ENCODE assay signal across 1 fruit fly cellular context in the genomic region with DNA sequence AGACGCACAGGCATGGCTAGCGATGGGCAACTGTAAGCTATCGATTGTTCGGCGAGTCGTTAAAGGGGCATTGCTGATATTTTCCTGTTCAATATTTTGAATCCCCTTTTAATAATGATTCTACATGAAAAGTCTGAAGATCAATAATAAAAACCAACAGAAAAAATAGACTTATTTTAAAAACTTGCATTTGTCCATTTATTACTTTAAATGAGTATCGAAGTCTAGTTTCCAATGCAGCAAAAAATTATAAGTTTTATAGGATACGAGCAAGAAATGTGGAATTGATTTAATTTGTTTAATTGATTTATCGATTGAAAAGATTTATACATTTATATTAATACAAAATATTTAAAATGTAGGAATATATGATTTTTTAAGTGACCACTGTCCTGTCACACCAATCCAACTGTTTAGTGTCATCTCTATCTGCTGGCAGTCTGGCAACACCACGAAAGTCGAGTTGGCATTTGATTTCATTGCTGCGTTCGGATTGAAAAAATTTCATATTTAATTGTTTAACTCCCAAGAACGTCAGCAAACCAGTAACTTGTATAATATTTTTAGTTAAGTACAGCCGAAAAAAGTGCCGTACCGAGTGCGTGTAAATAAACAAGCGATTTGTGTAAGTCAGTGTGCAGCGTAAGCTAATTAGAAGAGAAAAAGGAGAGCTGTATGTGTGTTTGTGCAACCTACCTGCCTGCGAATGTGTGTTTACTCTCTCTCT.
TF ChIP-seq lines count a peak whose summit lies in the region.

CG1824 (minus strand) TSS at position 15 of the 727 bp plus-strand sequence.
Sec16 (plus strand) TSS at position 438 of the 727 bp plus-strand sequence.

TF ChIP-seq in whole organism, embryonic, 481 proteins besides CTCF, POLR2A, EP300 and RAD21 (continued from another document and continues in another):
- TF ChIP-seq psq (GFP tag; optimal IDR thresholded peaks at IDR 0.05; lab: Kevin White, UChicago) (no peak), CG12299 (tag; optimal IDR thresholded peaks at IDR 0.05; lab: Kevin White, UChicago) (no peak), Stat92E (GFP tag; optimal IDR thresholded peaks at IDR 0.05; lab: Kevin White, UChicago) (no peak), Fer3 (tag; optimal IDR thresholded peaks at IDR 0.05; lab: Kevin White, UChicago) (peak; percentile 16), pho (GFP tag; optimal IDR thresholded peaks at IDR 0.05; lab: Kevin White, UChicago) (no peak), CG42726 (GFP tag; IDR thresholded peaks at IDR 0.05; lab: Robert Waterston, UW; ENCODE audit: partially characterized antibody) (no peak), caup (GFP tag; optimal IDR thresholded peaks at IDR 0.05; lab: Kevin White, UChicago; ENCODE audit: severe bottlenecking) (no peak), br (optimal IDR thresholded peaks at IDR 0.05; lab: Kevin White, UChicago) (no peak), CG6654 (GFP tag; optimal IDR thresholded peaks at IDR 0.05; lab: Kevin White, UChicago) (no peak), CG2199 (GFP tag; IDR thresholded peaks at IDR 0.05; lab: Robert Waterston, UW) (no peak), CG10209 (GFP tag; optimal IDR thresholded peaks at IDR 0.05; lab: Kevin White, UChicago) (peak; percentile 14), CG7372 (GFP tag; IDR thresholded peaks at IDR 0.05; lab: Robert Waterston, UW) (no peak), dmrt11E (tag; optimal IDR thresholded peaks at IDR 0.05; lab: Kevin White, UChicago) (peak; percentile 29), CG12744 (GFP tag; optimal IDR thresholded peaks at IDR 0.05; lab: Kevin White, UChicago) (no peak), phol (tag; optimal IDR thresholded peaks at IDR 0.05; lab: Kevin White, UChicago) (peak; percentile 63), Sry-β (GFP tag; optimal IDR thresholded peaks at IDR 0.05; lab: Kevin White, UChicago) (peak; percentile 44), ara (GFP tag; IDR thresholded peaks at IDR 0.05; lab: Robert Waterston, UW) (no peak), CG14441 (GFP tag; IDR thresholded peaks at IDR 0.05; lab: Robert Waterston, UW) (no peak), Six4 (GFP tag; optimal IDR thresholded peaks at IDR 0.05; lab: Kevin White, UChicago) (no peak), gem (tag; optimal IDR thresholded peaks at IDR 0.05; lab: Kevin White, UChicago) (peak; percentile 70), CG13424 (tag; optimal IDR thresholded peaks at IDR 0.05; lab: Kevin White, UChicago) (peak; percentile 50), Blimp-1 (GFP tag; optimal IDR thresholded peaks at IDR 0.05; lab: Kevin White, UChicago) (no peak), Atf6 (GFP tag; IDR thresholded peaks at IDR 0.05; lab: Robert Waterston, UW) (no peak), gsb-n (tag; optimal IDR thresholded peaks at IDR 0.05; lab: Kevin White, UChicago) (no peak), CG5245 (GFP tag; optimal IDR thresholded peaks at IDR 0.05; lab: Kevin White, UChicago) (no peak), Rfx (GFP tag; IDR thresholded peaks at IDR 0.05; lab: Robert Waterston, UW) (peak; percentile 51), CG7271 (tag; optimal IDR thresholded peaks at IDR 0.05; lab: Kevin White, UChicago) (no peak), lbe (GFP tag; optimal IDR thresholded peaks at IDR 0.05; lab: Kevin White, UChicago) (no peak), Max (GFP tag; optimal IDR thresholded peaks at IDR 0.05; lab: Kevin White, UChicago) (no peak), Ets97D (GFP tag; optimal IDR thresholded peaks at IDR 0.05; lab: Kevin White, UChicago) (no peak), CG1603 (tag; optimal IDR thresholded peaks at IDR 0.05; lab: Kevin White, UChicago) (no peak), CG15696 (tag; optimal IDR thresholded peaks at IDR 0.05; lab: Kevin White, UChicago) (peak; percentile 54), fd102C (GFP tag; optimal IDR thresholded peaks at IDR 0.05; lab: Kevin White, UChicago) (no peak), pb (GFP tag; optimal IDR thresholded peaks at IDR 0.05; lab: Kevin White, UChicago) (no peak), CG12769 (tag; optimal IDR thresholded peaks at IDR 0.05; lab: Kevin White, UChicago) (no peak), Lim3 (GFP tag; IDR thresholded peaks at IDR 0.05; lab: Robert Waterston, UW) (no peak), Eip74EF (GFP tag; optimal IDR thresholded peaks at IDR 0.05; lab: Kevin White, UChicago) (no peak), danr (GFP tag; IDR thresholded peaks at IDR 0.05; lab: Robert Waterston, UW) (no peak), CG31441 (GFP tag; IDR thresholded peaks at IDR 0.05; lab: Robert Waterston, UW) (peak; percentile 61; the same call in 1 of the 2 replicates), eve (GFP tag; optimal IDR thresholded peaks at IDR 0.05; lab: Kevin White, UChicago) (no peak), Myb (GFP tag; optimal IDR thresholded peaks at IDR 0.05; lab: Kevin White, UChicago) (peak; percentile 9), Drgx (GFP tag; IDR thresholded peaks at IDR 0.05; lab: Robert Waterston, UW) (0 out of 2 replicates have a peak, but pooled peaks have one; percentile 5), CG9437 (GFP tag; optimal IDR thresholded peaks at IDR 0.05; lab: Kevin White, UChicago) (peak; percentile 65), Bdp1 (GFP tag; optimal IDR thresholded peaks at IDR 0.05; lab: Kevin White, UChicago) (no peak), CG18764 (GFP tag; optimal IDR thresholded peaks at IDR 0.05; lab: Kevin White, UChicago) (no peak), bcd (GFP tag; optimal IDR thresholded peaks at IDR 0.05; lab: Kevin White, UChicago) (peak; percentile 34), Scr (GFP tag; IDR thresholded peaks at IDR 0.05; lab: Robert Waterston, UW; ENCODE audit: partially characterized antibody) (peak; percentile 66), HLH54F (GFP tag; optimal IDR thresholded peaks at IDR 0.05; lab: Kevin White, UChicago) (peak; percentile 44), dpn (GFP tag; optimal IDR thresholded peaks at IDR 0.05; lab: Kevin White, UChicago) (peak; percentile 21 to 46), vnd (GFP tag; IDR thresholded peaks at IDR 0.05; lab: Robert Waterston, UW; ENCODE audit: partially characterized antibody) (no peak), CG15011 (GFP tag; optimal IDR thresholded peaks at IDR 0.05; lab: Kevin White, UChicago) (no peak), HmgD (GFP tag; optimal IDR thresholded peaks at IDR 0.05; lab: Kevin White, UChicago) (no peak), CG17568 (GFP tag; optimal IDR thresholded peaks at IDR 0.05; lab: Kevin White, UChicago) (no peak), NC2β (GFP tag; optimal IDR thresholded peaks at IDR 0.05; lab: Kevin White, UChicago) (no peak), CG8765 (GFP tag; IDR thresholded peaks at IDR 0.05; lab: Robert Waterston, UW) (no peak), CG12219 (GFP tag; optimal IDR thresholded peaks at IDR 0.05; lab: Kevin White, UChicago) (no peak), kah (GFP tag; optimal IDR thresholded peaks at IDR 0.05; lab: Kevin White, UChicago) (no peak), pita (GFP tag; optimal IDR thresholded peaks at IDR 0.05; lab: Kevin White, UChicago) (no peak), z (GFP tag; IDR thresholded peaks at IDR 0.05; lab: Robert Waterston, UW) (no peak), pnt (GFP tag; optimal IDR thresholded peaks at IDR 0.05; lab: Kevin White, UChicago) (no peak), CG12155 (GFP tag; optimal IDR thresholded peaks at IDR 0.05; lab: Kevin White, UChicago) (peak; percentile 40), cas (GFP tag; IDR thresholded peaks at IDR 0.05; lab: Robert Waterston, UW) (no peak), CG12071 (GFP tag; optimal IDR thresholded peaks at IDR 0.05; lab: Kevin White, UChicago) (no peak), sug (tag; optimal IDR thresholded peaks at IDR 0.05; lab: Kevin White, UChicago) (peak; percentile 69), CG11696 (GFP tag; IDR thresholded peaks at IDR 0.05; lab: Robert Waterston, UW) (no peak), CG13287 (GFP tag; IDR thresholded peaks at IDR 0.05; lab: Robert Waterston, UW; ENCODE audit: partially characterized antibody) (no peak; the same call in 1 of the 2 replicates), bbx (GFP tag; IDR thresholded peaks at IDR 0.05; lab: Robert Waterston, UW; ENCODE audit: partially characterized antibody) (no peak; the same call in 1 of the 2 replicates), Sox102F (GFP tag; optimal IDR thresholded peaks at IDR 0.05; lab: Kevin White, UChicago) (no peak), sima (GFP tag; optimal IDR thresholded peaks at IDR 0.05; lab: Kevin White, UChicago) (no peak), Neu2 (GFP tag; optimal IDR thresholded peaks at IDR 0.05; lab: Kevin White, UChicago; ENCODE audit: borderline replicate concordance) (no peak), CG6813 (GFP tag; optimal IDR thresholded peaks at IDR 0.05; lab: Kevin White, UChicago) (no peak), CG10267 (tag; optimal IDR thresholded peaks at IDR 0.05; lab: Kevin White, UChicago) (peak; percentile 52), Usf (GFP tag; optimal IDR thresholded peaks at IDR 0.05; lab: Kevin White, UChicago) (no peak), zfh2 (GFP tag; optimal IDR thresholded peaks at IDR 0.05; lab: Kevin White, UChicago) (peak; percentile 47), crc (GFP tag; optimal IDR thresholded peaks at IDR 0.05; lab: Kevin White, UChicago) (no peak), Atf-2 (GFP tag; optimal IDR thresholded peaks at IDR 0.05; lab: Kevin White, UChicago) (no peak), Chrac-16 (GFP tag; optimal IDR thresholded peaks at IDR 0.05; lab: Kevin White, UChicago) (peak; percentile 33), gcm (GFP tag; optimal IDR thresholded peaks at IDR 0.05; lab: Kevin White, UChicago) (no peak), CG6765 (GFP tag; optimal IDR thresholded peaks at IDR 0.05; lab: Kevin White, UChicago) (no peak), inv (GFP tag; IDR thresholded peaks at IDR 0.05; lab: Robert Waterston, UW; ENCODE audit: partially characterized antibody) (peak; percentile 21; the same call in 1 of the 2 replicates), CG12942 (GFP tag; optimal IDR thresholded peaks at IDR 0.05; lab: Kevin White, UChicago) (peak; percentile 34), mam (GFP tag; optimal IDR thresholded peaks at IDR 0.05; lab: Kevin White, UChicago) (peak; percentile 24), E2f2 (GFP tag; IDR thresholded peaks at IDR 0.05; lab: Robert Waterston, UW) (no peak), bsh (GFP tag; optimal IDR thresholded peaks at IDR 0.05; lab: Kevin White, UChicago) (peak in 1 of 2 experiments; percentile 27), CG3163 (GFP tag; optimal IDR thresholded peaks at IDR 0.05; lab: Kevin White, UChicago) (no peak), kni (GFP tag; optimal IDR thresholded peaks at IDR 0.05; lab: Kevin White, UChicago) (no peak), CG10959 (GFP tag; IDR thresholded peaks at IDR 0.05; lab: Robert Waterston, UW) (no peak), cg (GFP tag; optimal IDR thresholded peaks at IDR 0.05; lab: Kevin White, UChicago) (peak; percentile 60), zen2 (GFP tag; IDR thresholded peaks at IDR 0.05; lab: Robert Waterston, UW; ENCODE audit: partially characterized antibody) (no peak; the same call in 2 of the 3 replicates), prd (optimal IDR thresholded peaks at IDR 0.05; lab: Kevin White, UChicago) (no peak), prd (GFP tag; IDR thresholded peaks at IDR 0.05; lab: Robert Waterston, UW) (peak; percentile 35; the same call in 1 of the 3 replicates), Ravus (GFP tag; IDR thresholded peaks at IDR 0.05; lab: Robert Waterston, UW) (no peak), CG10321 (GFP tag; IDR thresholded peaks at IDR 0.05; lab: Robert Waterston, UW) (no peak), CG9797 (GFP tag; optimal IDR thresholded peaks at IDR 0.05; lab: Kevin White, UChicago) (peak; percentile 8), sc (optimal IDR thresholded peaks at IDR 0.05; lab: Kevin White, UChicago) (no peak), sc (GFP tag; optimal IDR thresholded peaks at IDR 0.05; lab: Kevin White, UChicago) (no peak), CG1602 (GFP tag; optimal IDR thresholded peaks at IDR 0.05; lab: Kevin White, UChicago) (peak; percentile 58), tio (GFP tag; optimal IDR thresholded peaks at IDR 0.05; lab: Kevin White, UChicago) (no peak), CG6272 (GFP tag; IDR thresholded peaks at IDR 0.05; lab: Robert Waterston, UW) (no peak), CrebB (tag; optimal IDR thresholded peaks at IDR 0.05; lab: Kevin White, UChicago) (no peak), zen (tag; optimal IDR thresholded peaks at IDR 0.05; lab: Kevin White, UChicago) (no peak), HLH4C (GFP tag; IDR thresholded peaks at IDR 0.05; lab: Robert Waterston, UW; ENCODE audit: partially characterized antibody) (no peak), CG33557 (GFP tag; optimal IDR thresholded peaks at IDR 0.05; lab: Kevin White, UChicago) (peak; percentile 34), tll (GFP tag; optimal IDR thresholded peaks at IDR 0.05; lab: Kevin White, UChicago) (peak in 1 of 2 experiments; percentile 18), pzg (GFP tag; optimal IDR thresholded peaks at IDR 0.05; lab: Kevin White, UChicago) (peak; percentile 16), Bteb2 (GFP tag; optimal IDR thresholded peaks at IDR 0.05; lab: Kevin White, UChicago) (no peak), Nf-YC (tag; optimal IDR thresholded peaks at IDR 0.05; lab: Kevin White, UChicago) (peak; percentile 66), CG34422 (GFP tag; IDR thresholded peaks at IDR 0.05; lab: Robert Waterston, UW) (no peak; the same call in 1 of the 3 replicates), slp2 (GFP tag; optimal IDR thresholded peaks at IDR 0.05; lab: Kevin White, UChicago) (no peak), Camta (GFP tag; optimal IDR thresholded peaks at IDR 0.05; lab: Kevin White, UChicago) (no peak), luna (GFP tag; optimal IDR thresholded peaks at IDR 0.05; lab: Kevin White, UChicago) (no peak), ems (GFP tag; optimal IDR thresholded peaks at IDR 0.05; lab: Kevin White, UChicago) (no peak), odd (GFP tag; optimal IDR thresholded peaks at IDR 0.05; lab: Kevin White, UChicago) (no peak), emc (GFP tag; optimal IDR thresholded peaks at IDR 0.05; lab: Kevin White, UChicago) (no peak), Taf1 (GFP tag; IDR thresholded peaks at IDR 0.05; lab: Robert Waterston, UW) (no peak), CG32532 (GFP tag; IDR thresholded peaks at IDR 0.05; lab: Robert Waterston, UW) (peak; percentile 23; the same call in 1 of the 2 replicates), Hey (tag; optimal IDR thresholded peaks at IDR 0.05; lab: Kevin White, UChicago) (no peak), cato (GFP tag; optimal IDR thresholded peaks at IDR 0.05; lab: Kevin White, UChicago; ENCODE audit: borderline replicate concordance) (peak; percentile 22), bowl (GFP tag; IDR thresholded peaks at IDR 0.05; lab: Robert Waterston, UW) (no peak), CG34376 (GFP tag; optimal IDR thresholded peaks at IDR 0.05; lab: Kevin White, UChicago) (no peak), ind (GFP tag; optimal IDR thresholded peaks at IDR 0.05; lab: Kevin White, UChicago) (peak; percentile 53), dmrt99B (tag; optimal IDR thresholded peaks at IDR 0.05; lab: Kevin White, UChicago) (no peak), CG18619 (GFP tag; optimal IDR thresholded peaks at IDR 0.05; lab: Kevin White, UChicago) (peak; percentile 42), salm (tag; optimal IDR thresholded peaks at IDR 0.05; lab: Kevin White, UChicago) (no peak)
